Worm (Caenorhabditis elegans): ENCODE data around the gene parg-1.
A peak's percentile ranks its signal among the peaks of the same experiment; 100 is the strongest.

Gene parg-1

DNA sequence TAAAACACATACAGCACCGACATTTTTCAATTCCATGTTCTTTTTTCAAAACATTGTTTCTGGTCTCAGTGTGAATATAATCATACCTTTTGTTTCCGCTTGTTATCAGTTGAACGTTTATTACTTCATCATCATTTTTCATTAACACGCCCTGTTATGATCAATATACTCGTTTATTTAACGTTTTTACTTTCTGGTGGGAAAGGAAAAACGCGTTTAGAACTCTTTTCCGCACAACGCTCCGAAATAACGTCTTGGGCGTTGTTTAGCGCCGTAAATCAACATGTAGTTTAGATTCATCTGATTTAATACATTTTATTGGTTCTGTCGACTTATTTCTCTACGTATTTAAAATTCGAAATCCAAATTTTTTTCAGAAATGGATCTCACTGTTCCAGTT is 20.7 kb upstream of the parg-1 start, which contains the start of gene pgm-3 (continued):
- no peak for TF ChIP-seq nhr-20 (tag; optimal IDR thresholded peaks at IDR 0.05)
- TF ChIP-seq ceh-90 (tag; optimal IDR thresholded peaks at IDR 0.05): no peak
- no peak for TF ChIP-seq nhr-84 (tag; optimal IDR thresholded peaks at IDR 0.05)
- TF ChIP-seq nhr-47 (tag; optimal IDR thresholded peaks at IDR 0.05): no peak
- TF ChIP-seq lin-13 (GFP tag; optimal IDR thresholded peaks at IDR 0.05): no peak
- TF ChIP-seq efl-1 (optimal IDR thresholded peaks at IDR 0.05): peak in 1 of 2 experiments; percentile 23
- TF ChIP-seq efl-1 (GFP tag; optimal IDR thresholded peaks at IDR 0.05 in 1 of 2): no peak
- no peak for TF ChIP-seq nhr-71 (tag; optimal IDR thresholded peaks at IDR 0.05)
- TF ChIP-seq grh-1 (GFP tag; IDR thresholded peaks at IDR 0.05): no peak

ce11 chrIV:8728122-8728521 is 17.9 kb upstream of the parg-1 start, which contains the start of gene otub-3:
TSS of gene otub-3 (plus strand) at chrIV:8728177.
- TF ChIP-seq aly-2 (tag; optimal IDR thresholded peaks at IDR 0.05): no peak
- TF ChIP-seq C16A3.4 (tag; optimal IDR thresholded peaks at IDR 0.05): no peak
- TF ChIP-seq ceh-82 (tag; optimal IDR thresholded peaks at IDR 0.05): no peak
- TF ChIP-seq dsc-1 (tag; optimal IDR thresholded peaks at IDR 0.05): no peak
- TF ChIP-seq nhr-19 (GFP tag; conservative IDR thresholded peaks at IDR 0.05): no peak
- TF ChIP-seq fos-1 (tag; optimal IDR thresholded peaks at IDR 0.05): no peak
- TF ChIP-seq nhr-77 (tag; optimal IDR thresholded peaks at IDR 0.05): no peak
- TF ChIP-seq swsn-7 (tag; optimal IDR thresholded peaks at IDR 0.05): no peak
- no peak for TF ChIP-seq fkh-4 (tag; optimal IDR thresholded peaks at IDR 0.05; ENCODE audit: borderline replicate concordance)
- TF ChIP-seq zag-1 (tag; optimal IDR thresholded peaks at IDR 0.05): no peak
- TF ChIP-seq Y116A8C.19 (tag; optimal IDR thresholded peaks at IDR 0.05; ENCODE audit: borderline replicate concordance): no peak

DNA sequence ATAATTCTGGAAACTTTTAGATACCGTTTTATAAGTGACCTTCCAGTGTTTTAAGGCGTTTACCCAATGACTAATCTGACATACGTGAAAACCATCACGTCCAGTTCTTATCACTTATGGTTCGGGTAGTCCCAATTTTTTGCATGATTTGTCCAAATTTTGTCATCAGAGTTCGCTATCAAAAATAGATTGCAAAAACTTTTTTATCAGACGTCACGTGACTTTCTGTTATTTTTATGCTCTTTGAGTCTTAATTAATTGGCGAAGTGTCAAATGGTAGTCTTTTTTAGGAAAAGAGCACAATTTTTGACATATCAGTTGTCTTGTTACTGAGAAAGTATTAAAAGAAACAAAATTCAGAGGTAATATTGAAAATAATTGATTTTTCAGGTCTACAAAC is 16.4 kb upstream of the parg-1 start:
- peak in 1 of 2 experiments; percentile 0 for TF ChIP-seq lin-35 (GFP tag; optimal IDR thresholded peaks at IDR 0.05)
- peak; percentile 86 for TF ChIP-seq elt-2 (tag; optimal IDR thresholded peaks at IDR 0.05)
- no peak for TF ChIP-seq mep-1 (tag; optimal IDR thresholded peaks at IDR 0.05)

- no peak for TF ChIP-seq sox-4 (tag; optimal IDR thresholded peaks at IDR 0.05)
- no peak for TF ChIP-seq nhr-237 (tag; optimal IDR thresholded peaks at IDR 0.05)
- peak; percentile 43 for TF ChIP-seq pqm-1 (tag; optimal IDR thresholded peaks at IDR 0.05)
- no peak for TF ChIP-seq lin-14 (GFP tag; optimal IDR thresholded peaks at IDR 0.05)
- TF ChIP-seq lin-35 (GFP tag; optimal IDR thresholded peaks at IDR 0.05): peak in 1 of 2 experiments; percentile 42
- no peak for TF ChIP-seq hlh-4 (tag; optimal IDR thresholded peaks at IDR 0.05)
- TF ChIP-seq ceh-90 (tag; optimal IDR thresholded peaks at IDR 0.05): no peak
- TF ChIP-seq pag-3 (tag; optimal IDR thresholded peaks at IDR 0.05; ENCODE audit: borderline replicate concordance, insufficient read depth): no peak
- TF ChIP-seq unc-30 (tag; optimal IDR thresholded peaks at IDR 0.05): no peak
- no peak for TF ChIP-seq mab-9 (GFP tag; IDR thresholded peaks at IDR 0.05)
- TF ChIP-seq elt-2 (tag; optimal IDR thresholded peaks at IDR 0.05): peak; percentile 93
- peak; percentile 11 for TF ChIP-seq nhr-71 (tag; optimal IDR thresholded peaks at IDR 0.05)
Observed at ce11 chrIV:8730469-8730868, 15.6 kb upstream of the parg-1 start, which contains the start of gene F21D5.3. TSS of gene F21D5.3 (plus strand) at chrIV:8730815.

DNA sequence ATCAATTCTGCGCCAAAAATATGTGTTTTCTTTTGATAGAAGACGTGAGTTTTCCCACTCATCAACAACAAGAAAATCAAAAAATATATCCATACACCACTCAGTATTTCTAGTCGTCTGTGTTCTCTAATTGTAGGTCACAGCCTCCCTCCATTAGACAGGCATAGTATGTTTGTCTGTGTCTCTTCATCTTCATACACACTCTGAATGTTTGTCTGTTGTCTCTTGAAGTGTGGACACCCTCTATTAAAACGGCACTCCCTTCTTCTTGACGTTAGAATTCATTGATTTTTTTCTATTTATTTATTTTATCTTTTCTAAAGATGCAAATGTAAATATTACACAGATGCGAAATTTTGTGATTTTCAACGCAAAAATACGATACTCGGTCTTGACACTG is 8.7 kb upstream of the parg-1 start:
- TF ChIP-seq zip-4 (GFP tag; optimal IDR thresholded peaks at IDR 0.05) (no peak), efl-1 (optimal IDR thresholded peaks at IDR 0.05) (peak; percentile 25 to 38), efl-1 (GFP tag; optimal IDR thresholded peaks at IDR 0.05 in 1 of 2) (no peak), swsn-7 (tag; optimal IDR thresholded peaks at IDR 0.05) (peak; percentile 4), ceh-82 (tag; optimal IDR thresholded peaks at IDR 0.05) (no peak), lsy-2 (tag; optimal IDR thresholded peaks at IDR 0.05) (peak in 1 of 2 experiments; percentile 31), efl-3 (GFP tag; optimal IDR thresholded peaks at IDR 0.05) (no peak), unc-62 (GFP tag; optimal IDR thresholded peaks at IDR 0.05) (no peak), lin-35 (GFP tag; optimal IDR thresholded peaks at IDR 0.05) (peak; percentile 17 to 21), nhr-85 (tag) (peak; percentile 72), snpc-4 (tag; optimal IDR thresholded peaks at IDR 0.05) (no peak), elt-2 (tag; optimal IDR thresholded peaks at IDR 0.05) (no peak), C34B4.2 (tag; optimal IDR thresholded peaks at IDR 0.05) (no peak), lin-13 (GFP tag; optimal IDR thresholded peaks at IDR 0.05) (no peak)

All from whole organism, L1 larva.